Fruit fly (Drosophila melanogaster) S2 (cell line): ENCODE measurements around the gene MBD-like.

ENCODE experiments used
- CG8478 ChIP-seq: fragments of >200 bp; optimal IDR thresholded peaks from 2 replicates; lab custom pipeline; 2018
- CTCF ChIP-seq, 2 experiments: fragments of >200 bp; optimal IDR thresholded peaks; 2 replicates each; lab custom pipeline; 2018

Gene MBD-like

dm6 chr3R:9570657-9571056 lies 11.1 kb downstream of the MBD-like start:
- TF ChIP-seq CTCF (optimal IDR thresholded peaks at IDR 0.05; lab: Kevin White, UChicago) (no peak), CG8478 (lab: Kevin White, UChicago) (no peak)

- TF ChIP-seq CTCF (optimal IDR thresholded peaks at IDR 0.05; lab: Kevin White, UChicago) (no peak), CG8478 (lab: Kevin White, UChicago) (no peak)
These were observed 12.0 kb downstream of the MBD-like start, which contains the start of gene CG9396 for dm6 chr3R:9571523-9571922. TSS of gene CG9396 (minus strand) at chr3R:9571623.

dm6 chr3R:9572929-9573811 lies 13.6 kb downstream of the MBD-like start:
- TF ChIP-seq CTCF (optimal IDR thresholded peaks at IDR 0.05; lab: Kevin White, UChicago), result no peak
- TF ChIP-seq CG8478 (lab: Kevin White, UChicago), result no peak

- TF ChIP-seq CTCF (optimal IDR thresholded peaks at IDR 0.05; lab: Kevin White, UChicago), result peak; percentile 78 to 88
- TF ChIP-seq CG8478 (lab: Kevin White, UChicago), result no peak
These were observed 14.4 kb downstream of the MBD-like start, which contains the start of gene CG9399 for dm6 chr3R:9573812-9574587. TSS of gene CG9399 (minus strand) at chr3R:9574211.

dm6 chr3R:9577382-9578137 lies 18.0 kb downstream of the MBD-like start, which contains the start of the genes Kap-alpha3 and Son:
TSS of gene Kap-alpha3 (minus strand) at chr3R:9577733.
TSS of gene Son (plus strand) at chr3R:9578042.
- TF ChIP-seq CG8478 (lab: Kevin White, UChicago) (no peak), CTCF (optimal IDR thresholded peaks at IDR 0.05; lab: Kevin White, UChicago) (no peak)

- no peak for TF ChIP-seq CG8478 (lab: Kevin White, UChicago)
- no peak for TF ChIP-seq CTCF (optimal IDR thresholded peaks at IDR 0.05; lab: Kevin White, UChicago)
These were observed 21.5 kb downstream of the MBD-like start, which contains the start of gene CG8301 for dm6 chr3R:9581089-9581520. TSS of gene CG8301 (plus strand) at chr3R:9581306.

dm6 chr3R:9581973-9582372 lies 22.4 kb downstream of the MBD-like start:
- TF ChIP-seq CG8478 (lab: Kevin White, UChicago) (no peak), CTCF (optimal IDR thresholded peaks at IDR 0.05; lab: Kevin White, UChicago) (no peak)

- TF ChIP-seq CG8478 (lab: Kevin White, UChicago) (no peak), CTCF (optimal IDR thresholded peaks at IDR 0.05; lab: Kevin White, UChicago) (no peak)
These were observed 23.6 kb downstream of the MBD-like start, which contains the start of gene CG33654 for dm6 chr3R:9583122-9583521. TSS of gene CG33654 (minus strand) at chr3R:9583222.

dm6 chr3R:9586663-9587248 lies 27.2 kb downstream of the MBD-like start, which contains the start of gene P58IPK:
TSS of gene P58IPK (plus strand) at chr3R:9586942.
- TF ChIP-seq CG8478 (lab: Kevin White, UChicago), result no peak
- TF ChIP-seq CTCF (optimal IDR thresholded peaks at IDR 0.05; lab: Kevin White, UChicago), result peak; percentile 4 to 31

- TF ChIP-seq CG8478 (lab: Kevin White, UChicago) (no peak), CTCF (optimal IDR thresholded peaks at IDR 0.05; lab: Kevin White, UChicago) (peak; percentile 4 to 35)
These were observed 31.5 kb downstream of the MBD-like start, which contains the start of the genes bocks and CG8312 for dm6 chr3R:9590952-9591532. TSS of gene bocks (minus strand) at chr3R:9591002. TSS of gene CG8312 (plus strand) at chr3R:9591309.

dm6 chr3R:9591769-9592388 lies 32.3 kb downstream of the MBD-like start:
- no peak for TF ChIP-seq CTCF (optimal IDR thresholded peaks at IDR 0.05; lab: Kevin White, UChicago)
- TF ChIP-seq CG8478 (lab: Kevin White, UChicago), result no peak

dm6 chr3R:9593408-9594250 lies 34.1 kb downstream of the MBD-like start:
- TF ChIP-seq CTCF (optimal IDR thresholded peaks at IDR 0.05; lab: Kevin White, UChicago), result no peak
- no peak for TF ChIP-seq CG8478 (lab: Kevin White, UChicago)
